Worm (Caenorhabditis elegans): ENCODE results near the gene C28D4.7.
"Not testable (repeated sequence)": the region's sequence is repeated elsewhere in the genome, so short reads cannot be mapped to it uniquely, and the experiment has no call there.

C28D4.7 gene

DNA sequence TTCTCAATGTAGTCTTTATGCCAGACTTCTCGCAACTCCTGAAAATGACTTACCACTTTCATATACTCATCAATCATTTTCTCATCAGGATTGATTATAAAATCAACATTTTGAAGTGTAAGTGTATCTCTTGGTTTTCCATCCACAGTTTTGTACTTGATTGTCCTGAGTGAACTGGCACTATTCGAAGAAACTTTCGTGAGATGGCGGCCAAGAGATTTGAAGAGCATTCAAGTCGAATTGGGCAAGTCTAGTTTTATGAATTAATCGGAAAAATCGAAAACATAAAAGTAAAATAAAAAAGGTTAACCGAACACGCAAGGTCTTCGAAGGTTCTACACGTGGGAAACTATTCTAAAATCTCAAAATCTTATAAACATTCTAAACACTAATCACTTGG lies at the start of gene C28D4.7:
TSS of gene C28D4.7 (minus strand) at position 265 of the 400 bp plus-strand sequence.
- no peak for TF ChIP-seq unc-62 (GFP tag; optimal IDR thresholded peaks at IDR 0.05)

DNA sequence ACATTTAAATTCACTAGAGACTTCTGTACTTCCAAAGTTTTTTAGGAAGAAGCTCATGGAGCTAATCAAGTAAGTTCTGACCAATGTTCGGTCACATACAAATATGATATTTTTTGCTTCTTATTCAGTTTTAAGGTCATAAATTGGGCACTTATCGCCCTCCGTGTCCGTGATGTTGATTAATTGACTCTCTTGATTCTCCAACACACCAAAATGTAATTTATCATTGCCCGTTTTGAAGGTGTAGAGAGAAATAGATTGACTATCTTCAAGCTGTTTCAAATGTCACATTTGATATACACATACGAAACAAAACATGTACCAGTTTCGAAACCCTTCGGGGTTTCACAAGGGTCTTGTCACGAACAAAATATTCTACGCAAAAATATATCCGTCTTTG lies 47.8 kb upstream of the C28D4.7 start:
- TF ChIP-seq unc-62 (GFP tag; optimal IDR thresholded peaks at IDR 0.05): no peak

DNA sequence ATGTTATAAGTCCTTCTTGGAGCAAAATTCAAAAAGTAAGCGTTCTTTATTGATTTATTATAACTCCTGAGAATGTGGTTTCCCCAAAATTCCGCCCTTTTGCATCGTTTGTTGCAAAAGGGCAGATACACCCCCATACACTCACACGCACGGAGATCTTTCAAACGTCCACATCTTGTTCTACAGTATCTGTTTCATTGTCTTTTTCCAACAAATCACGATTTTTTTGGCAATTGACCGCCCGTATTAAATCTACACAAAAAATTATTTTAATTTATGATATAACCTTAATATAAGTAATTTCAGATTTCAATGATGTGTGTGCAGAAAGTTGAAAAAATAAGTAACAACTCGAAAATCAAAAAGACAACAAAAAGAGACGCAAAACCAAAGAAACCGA lies 46.5 kb upstream of the C28D4.7 start, which contains the start of gene T13F2.4:
TSS of gene T13F2.4 (plus strand) at position 301 of the 400 bp plus-strand sequence.
- TF ChIP-seq unc-62 (GFP tag; optimal IDR thresholded peaks at IDR 0.05): no peak

DNA sequence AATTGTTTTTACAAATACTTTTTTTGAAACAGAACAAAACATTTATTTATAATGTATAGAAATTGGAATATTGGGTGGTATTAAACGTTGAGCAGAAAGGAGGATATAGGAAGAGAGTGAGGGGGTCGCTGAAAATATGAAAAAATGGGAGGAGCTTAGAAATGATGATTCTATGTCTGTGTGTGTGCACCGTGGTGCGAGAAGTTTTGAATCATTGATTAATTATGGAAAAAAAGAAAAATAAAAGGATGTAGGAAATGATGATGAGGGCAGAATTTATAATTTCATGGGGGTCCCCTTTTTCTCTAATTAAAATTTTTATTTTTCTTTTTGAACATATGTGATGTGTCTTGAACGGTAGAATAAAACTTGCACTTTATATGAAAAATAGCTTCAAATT lies 41.7 kb upstream of the C28D4.7 start, which contains the start of gene sre-4:
TSS of gene sre-4 (minus strand) at position 101 of the 400 bp plus-strand sequence.
- TF ChIP-seq unc-62 (GFP tag; optimal IDR thresholded peaks at IDR 0.05): no peak

DNA sequence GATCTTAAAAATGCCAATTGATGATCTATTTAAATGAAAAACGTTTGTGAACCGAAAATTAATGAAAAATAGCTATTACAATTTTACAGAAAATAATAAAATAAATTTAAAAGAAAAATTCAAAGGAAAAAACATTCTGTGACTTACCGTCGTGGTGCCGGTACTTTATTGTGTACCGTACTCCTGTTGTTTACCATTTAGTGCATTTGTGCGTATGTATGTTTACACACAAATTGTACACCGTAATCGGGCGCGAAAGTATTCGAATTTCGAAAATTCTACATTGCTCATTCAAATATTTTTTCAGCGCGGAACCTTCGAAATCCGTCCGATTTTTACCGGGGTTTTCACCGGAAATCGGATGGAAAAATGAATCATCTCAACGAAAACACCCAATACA lies 35.1 kb upstream of the C28D4.7 start, which contains the start of gene T13F2.6:
TSS of gene T13F2.6 (plus strand) at position 306 of the 400 bp plus-strand sequence.
- no peak for TF ChIP-seq unc-62 (GFP tag; optimal IDR thresholded peaks at IDR 0.05)

DNA sequence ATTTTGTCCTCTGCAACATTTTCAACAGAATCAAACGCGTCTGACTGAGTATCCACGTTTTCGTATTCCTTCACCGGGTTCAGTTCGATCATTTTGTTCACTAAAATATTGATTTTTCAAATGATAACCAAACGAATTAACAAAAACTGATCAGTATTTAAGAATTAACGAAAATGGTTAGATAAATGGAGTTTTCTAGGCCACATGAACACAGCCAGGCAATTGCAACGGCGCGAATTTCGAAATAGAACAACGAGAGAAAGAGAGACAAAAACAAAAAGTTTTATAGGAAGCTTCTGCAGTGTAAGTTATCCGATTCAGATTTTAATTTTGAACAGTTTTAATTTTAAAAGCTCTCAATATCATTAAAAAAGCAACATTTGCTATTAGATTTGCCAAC lies 34.6 kb upstream of the C28D4.7 start, which contains the start of gene sna-2:
TSS of gene sna-2 (minus strand) at position 100 of the 400 bp plus-strand sequence.
- TF ChIP-seq unc-62 (GFP tag; optimal IDR thresholded peaks at IDR 0.05): no peak

DNA sequence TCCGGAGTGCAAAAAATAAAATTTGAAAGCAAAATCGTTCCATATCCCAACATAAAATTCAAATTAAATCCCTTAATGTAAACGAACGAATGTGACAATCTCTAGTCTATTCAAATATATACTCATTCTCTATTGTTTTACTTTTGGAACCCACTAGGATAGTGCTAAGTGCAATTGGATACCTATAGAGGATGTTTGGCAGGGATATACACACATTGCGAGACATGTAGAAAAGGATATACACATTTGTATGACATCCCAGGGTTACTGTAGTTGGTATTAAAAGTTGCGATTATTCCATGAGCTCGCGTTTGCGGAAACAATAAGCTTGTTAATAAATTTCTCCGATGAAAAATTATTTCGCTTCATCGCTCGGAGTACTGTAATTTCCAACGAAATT lies 30.5 kb upstream of the C28D4.7 start:
- no peak for TF ChIP-seq unc-62 (GFP tag; optimal IDR thresholded peaks at IDR 0.05)

DNA sequence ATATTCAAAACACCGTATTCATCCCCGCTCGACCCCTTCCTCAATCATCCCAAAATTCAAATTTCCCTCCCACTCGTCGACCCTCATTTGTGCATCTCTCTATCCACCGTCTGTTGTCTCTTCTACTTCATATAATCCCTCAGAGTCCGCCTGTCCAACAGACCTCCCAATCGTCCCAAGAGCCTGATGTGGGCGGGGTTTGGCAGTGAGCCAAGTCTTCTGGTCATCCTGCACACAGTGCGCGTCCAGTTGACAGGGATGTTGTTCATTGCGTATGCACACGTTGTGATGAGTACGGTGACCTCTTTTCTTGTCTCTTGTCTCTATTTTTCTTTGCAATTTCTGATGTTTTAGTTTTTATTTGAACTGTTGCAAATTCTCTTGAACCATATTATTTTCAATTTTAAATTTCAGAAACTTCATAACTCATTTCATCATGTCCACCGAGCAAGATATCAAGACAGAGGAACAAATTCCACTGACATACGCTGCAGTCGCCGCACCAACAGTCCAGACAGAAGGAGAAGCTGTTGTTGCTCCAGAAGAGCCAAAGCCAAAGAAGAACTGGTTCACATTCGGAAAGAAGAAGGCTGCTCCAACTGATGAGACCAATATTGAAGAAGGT lies 29.3 kb upstream of the C28D4.7 start, which contains the start of gene cav-1:
TSS of gene cav-1 (plus strand) at position 415 of the 625 bp plus-strand sequence.
- TF ChIP-seq unc-62 (GFP tag; optimal IDR thresholded peaks at IDR 0.05): no peak

DNA sequence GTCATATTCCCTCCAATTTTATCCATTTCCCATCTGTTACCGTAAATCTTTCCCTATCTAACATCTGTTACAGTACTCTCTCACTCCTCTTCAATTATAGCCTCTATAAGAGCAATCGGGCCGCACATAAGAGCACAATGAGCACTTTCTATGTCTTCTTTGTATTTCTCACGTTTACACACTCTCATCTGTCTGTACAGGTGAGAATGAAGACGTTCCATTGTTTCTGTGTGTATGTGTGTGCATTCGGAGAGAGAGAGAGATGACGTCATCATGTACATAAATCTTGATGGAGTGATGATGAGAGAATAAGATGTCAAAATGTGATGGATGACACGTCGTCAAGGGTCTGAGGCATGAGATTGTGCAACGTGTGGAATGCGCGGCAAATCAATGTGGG lies 27.9 kb upstream of the C28D4.7 start:
- TF ChIP-seq unc-62 (GFP tag; optimal IDR thresholded peaks at IDR 0.05): no peak

DNA sequence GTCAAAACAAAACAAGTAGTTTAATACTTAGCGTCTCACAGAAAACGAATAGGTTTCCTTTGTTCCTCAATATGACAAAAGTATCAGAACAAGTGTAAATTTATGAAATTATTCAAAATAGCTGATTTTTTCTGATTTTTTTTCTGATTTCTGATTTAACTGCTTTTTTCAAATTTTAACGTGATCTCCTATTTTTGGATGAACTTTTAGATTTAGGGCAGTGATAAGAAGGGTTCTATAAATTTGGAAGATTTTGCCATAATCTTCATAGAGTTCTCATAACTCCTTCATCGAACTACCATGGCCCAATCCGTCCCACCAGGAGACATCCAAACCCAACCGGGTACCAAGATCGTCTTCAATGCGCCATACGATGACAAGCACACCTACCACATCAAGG lies 26.8 kb upstream of the C28D4.7 start, which contains the start of gene msp-78:
TSS of gene msp-78 (plus strand) at position 301 of the 400 bp plus-strand sequence.
- not testable (repeated sequence) for TF ChIP-seq unc-62 (GFP tag; optimal IDR thresholded peaks at IDR 0.05)

DNA sequence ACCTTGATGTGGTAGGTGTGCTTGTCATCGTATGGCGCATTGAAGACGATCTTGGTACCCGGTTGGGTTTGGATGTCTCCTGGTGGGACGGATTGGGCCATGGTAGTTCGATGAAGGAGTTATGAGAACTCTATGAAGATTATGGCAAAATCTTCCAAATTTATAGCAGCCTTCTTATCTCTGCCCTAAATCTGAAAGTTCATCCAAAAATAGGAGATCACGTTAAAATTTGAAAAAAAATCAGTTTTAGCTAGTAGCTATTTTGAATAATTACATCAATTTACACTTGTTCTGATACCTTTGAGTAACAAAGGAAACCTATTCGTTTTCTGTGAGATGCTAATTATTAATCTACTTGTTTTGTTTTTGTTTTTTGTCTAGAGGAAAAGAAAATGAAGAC lies 24.1 kb upstream of the C28D4.7 start, which contains the start of gene msp-79:
TSS of gene msp-79 (minus strand) at position 101 of the 400 bp plus-strand sequence.
- not testable (repeated sequence) for TF ChIP-seq unc-62 (GFP tag; optimal IDR thresholded peaks at IDR 0.05)

DNA sequence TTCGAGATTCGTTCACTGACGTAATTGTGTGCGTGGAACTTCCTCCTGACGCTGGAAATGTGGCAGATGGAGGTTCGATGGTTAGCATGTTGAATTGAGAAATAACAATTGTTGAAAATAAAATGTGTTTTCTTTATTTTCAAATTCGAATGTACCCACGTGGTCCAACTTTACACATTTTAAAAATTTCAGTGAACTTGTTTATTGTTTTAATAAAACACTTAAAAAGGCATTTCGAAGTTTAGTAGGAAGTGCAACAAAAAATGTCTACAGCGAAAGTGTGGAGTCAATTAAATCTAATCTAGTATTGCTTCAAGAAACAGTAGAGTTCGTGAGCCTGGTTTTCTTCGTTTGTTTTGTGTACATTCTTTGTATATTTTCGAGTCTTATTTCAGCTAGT lies 23.3 kb upstream of the C28D4.7 start, which contains the start of gene ssp-36:
TSS of gene ssp-36 (minus strand) at position 101 of the 400 bp plus-strand sequence.
- TF ChIP-seq unc-62 (GFP tag; optimal IDR thresholded peaks at IDR 0.05): no peak

DNA sequence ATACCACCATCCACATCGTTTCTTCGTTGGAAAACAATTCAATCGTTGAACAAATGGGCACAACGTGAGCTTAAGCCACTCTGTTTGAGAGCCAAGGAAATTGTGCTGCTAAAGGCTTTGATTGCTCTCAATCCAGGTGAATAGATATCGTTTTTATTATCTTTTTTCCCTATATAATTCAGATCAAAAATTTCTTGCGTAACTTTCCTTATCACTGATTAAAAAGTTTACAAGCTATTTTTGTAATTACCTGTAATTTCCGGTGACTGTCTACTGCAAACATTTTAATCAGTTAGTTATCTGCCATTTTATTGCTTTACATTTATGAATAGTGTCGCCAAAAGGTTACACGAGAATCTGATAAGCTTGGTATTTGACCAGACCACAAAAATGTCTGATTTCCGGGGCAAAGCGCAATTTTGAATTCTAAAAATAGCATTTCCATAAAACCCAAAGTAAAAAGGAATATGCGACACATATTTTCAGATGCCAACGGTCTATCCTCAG lies 19.8 kb upstream of the C28D4.7 start:
- TF ChIP-seq unc-62 (GFP tag; optimal IDR thresholded peaks at IDR 0.05): no peak

DNA sequence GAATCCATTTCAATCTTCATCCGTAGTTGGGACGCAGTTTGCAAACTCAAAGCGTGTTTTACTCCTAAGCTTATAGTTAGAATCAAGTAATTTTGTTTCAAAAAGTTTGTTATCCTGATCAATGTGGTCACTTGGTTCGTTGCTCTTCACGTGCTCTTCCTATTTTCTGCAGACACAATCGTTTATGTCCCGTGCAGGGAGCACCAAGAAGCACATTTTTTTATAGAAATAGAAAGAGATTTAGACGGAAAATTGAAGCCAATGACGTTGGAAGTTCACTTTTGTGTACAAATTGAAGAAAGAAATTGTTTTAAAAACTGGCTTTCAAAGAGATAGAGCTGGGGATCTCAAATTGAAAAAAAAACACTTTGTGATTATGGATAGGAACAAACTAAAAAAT lies 18.8 kb upstream of the C28D4.7 start:
- TF ChIP-seq unc-62 (GFP tag; optimal IDR thresholded peaks at IDR 0.05): no peak

DNA sequence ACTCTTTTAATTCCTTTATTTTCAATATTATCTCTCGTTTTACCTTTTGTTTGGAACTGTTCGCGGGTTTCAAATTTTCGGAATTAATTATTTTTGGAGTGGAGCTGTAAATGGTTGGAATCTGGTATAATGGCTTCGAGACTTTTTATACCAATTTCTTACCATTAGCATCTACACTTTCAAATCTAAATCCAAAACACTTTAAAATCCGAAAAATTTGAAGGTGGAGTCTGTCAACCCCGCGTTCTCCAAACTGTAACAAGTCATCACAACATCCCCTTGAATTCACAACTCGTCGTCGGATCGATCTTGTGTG lies 14.4 kb upstream of the C28D4.7 start, which contains the start of gene nhr-97:
TSS of gene nhr-97 (plus strand) at position 217 of the 316 bp plus-strand sequence.
- TF ChIP-seq unc-62 (GFP tag; optimal IDR thresholded peaks at IDR 0.05): no peak

DNA sequence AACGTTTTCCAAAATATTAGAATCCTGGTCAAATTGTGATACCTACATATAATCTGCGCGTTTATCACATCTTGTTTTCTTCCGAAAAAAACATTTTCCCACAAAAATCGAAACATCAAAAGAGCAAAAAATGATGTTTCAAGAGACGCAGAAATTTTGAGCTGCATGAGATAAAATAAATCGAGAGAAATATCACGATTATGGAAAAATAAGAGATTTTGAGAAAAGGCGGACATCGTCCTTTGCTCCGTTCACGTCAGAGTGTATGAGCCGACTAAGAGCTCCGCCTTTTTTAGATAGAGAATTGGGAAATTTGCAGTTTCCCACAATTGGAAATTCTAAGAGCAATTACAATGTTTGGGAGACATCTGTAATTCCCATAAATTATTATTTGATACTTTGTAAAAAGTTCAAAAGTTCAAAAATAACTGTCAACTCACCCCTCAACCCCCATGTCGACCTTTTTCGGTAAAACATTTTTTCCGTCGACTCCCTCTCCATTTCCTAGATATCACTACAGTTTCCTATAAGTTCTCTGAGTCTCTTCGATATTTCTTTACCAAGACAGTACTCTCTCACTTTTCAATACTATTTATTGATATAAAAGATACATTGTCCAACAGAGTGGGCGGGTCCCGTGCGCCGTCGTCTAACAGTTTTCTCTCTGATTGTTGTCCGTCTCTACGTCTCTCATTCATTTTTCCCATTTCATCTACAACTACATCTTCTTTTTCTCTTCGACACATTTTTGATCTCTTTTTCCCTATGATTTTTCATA lies 13.9 kb upstream of the C28D4.7 start:
- no peak for TF ChIP-seq unc-62 (GFP tag; optimal IDR thresholded peaks at IDR 0.05)
